Worm (Caenorhabditis elegans): Measurements from ENCODE around the gene sorb-1.

DNA sequence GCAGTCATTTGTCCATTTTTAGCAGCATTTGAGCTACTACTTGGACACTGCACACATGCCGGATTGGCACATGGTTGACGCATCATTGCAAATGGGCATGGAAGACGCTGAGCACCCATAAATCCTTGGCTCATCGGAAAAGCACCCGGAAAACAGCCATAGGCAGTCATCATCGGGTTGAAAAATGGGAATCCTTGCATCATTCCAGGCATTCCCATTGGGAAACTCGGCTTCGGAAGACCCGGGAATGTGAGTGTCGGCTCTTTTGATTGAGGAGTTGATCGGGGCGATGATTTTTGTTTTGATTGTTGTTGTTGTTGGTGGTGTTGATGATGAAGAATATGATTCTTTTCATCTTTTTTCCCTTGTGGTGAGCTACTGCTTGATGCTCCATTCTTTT is 47.5 kb upstream of the sorb-1 start:
- no peak for TF ChIP-seq ceh-48 (tag; optimal IDR thresholded peaks at IDR 0.05)
- no peak for TF ChIP-seq gmeb-2 (tag; optimal IDR thresholded peaks at IDR 0.05)
- no peak for TF ChIP-seq elt-2 (tag; optimal IDR thresholded peaks at IDR 0.05)
- no peak for TF ChIP-seq tbx-7 (tag; optimal IDR thresholded peaks at IDR 0.05)
- TF ChIP-seq ama-1 (optimal IDR thresholded peaks at IDR 0.05), result no peak

Data from whole organism, late embryonic.